Worm (Caenorhabditis elegans) whole organism, L1 larva: Measurements from ENCODE around the gene gmap-3.

ENCODE experiments used
- ama-1 ChIP-seq: fragments of 150-350 bp; optimal IDR thresholded peaks from 2 replicates; lab custom pipeline; 2014
- egl-27 ChIP-seq, 2 experiments: fragments of 150-350 bp in 1 of 2; sonication (generic microtip); optimal IDR thresholded peaks; 3 replicates each; lab custom pipeline; 2017 to 2018; ENCODE audit warnings: missing biosample characterization in 2 of 2, missing genetic modification characterization in 2 of 2, missing genetic modification reagents in 2 of 2
- fkh-10 ChIP-seq: sonication (generic microtip); optimal IDR thresholded peaks from 2 replicates; lab custom pipeline; 2017; ENCODE audit warnings: missing biosample characterization, missing genetic modification reagents, missing genetic modification characterization
- jun-1 ChIP-seq: fragments of 150-350 bp; optimal IDR thresholded peaks from 2 replicates; lab custom pipeline; 2014; ENCODE audit warnings: missing biosample characterization, missing genetic modification reagents, missing genetic modification characterization
- lin-13 ChIP-seq: fragments of 150-350 bp; optimal IDR thresholded peaks from 2 replicates; lab custom pipeline; 2014; ENCODE audit warnings: missing biosample characterization, missing genetic modification reagents, missing genetic modification characterization
- nhr-237 ChIP-seq: fragments of 150-350 bp; optimal IDR thresholded peaks from 2 replicates; lab custom pipeline; 2014; ENCODE audit warnings: missing biosample characterization, missing genetic modification characterization
- nhr-76 ChIP-seq: sonication (generic microtip); optimal IDR thresholded peaks from 2 replicates; lab custom pipeline; 2017; ENCODE audit warnings: missing biosample characterization, missing genetic modification characterization
- unc-62 ChIP-seq: fragments of 150-350 bp; optimal IDR thresholded peaks from 2 replicates; lab custom pipeline; 2014; ENCODE audit warnings: missing biosample characterization, missing genetic modification reagents, missing genetic modification characterization
- zag-1 ChIP-seq: fragments of 150-350 bp; optimal IDR thresholded peaks from 2 replicates; lab custom pipeline; 2014; ENCODE audit warnings: missing biosample characterization, missing genetic modification characterization
- ztf-11 ChIP-seq, 2 experiments: sonication (generic microtip); optimal IDR thresholded peaks; 2 replicates each; lab custom pipeline; 2016 to 2017; ENCODE audit warnings: missing genetic modification characterization in 2 of 2, missing biosample characterization in 1 of 2, missing compliant biosample characterization in 1 of 2

- no peak for TF ChIP-seq ztf-11 (tag; optimal IDR thresholded peaks at IDR 0.05; lab: Kevin White, UChicago)
- no peak for TF ChIP-seq unc-62 (GFP tag; lab: Kevin White, UChicago)
- TF ChIP-seq ama-1 (lab: Kevin White, UChicago): no peak
- TF ChIP-seq jun-1 (tag; lab: Kevin White, UChicago): no peak
- TF ChIP-seq nhr-237: no peak
- no peak for TF ChIP-seq zag-1 (tag; lab: Kevin White, UChicago)
- TF ChIP-seq nhr-76 (tag; lab: Kevin White, UChicago): no peak
- no peak for TF ChIP-seq egl-27 (tag; optimal IDR thresholded peaks at IDR 0.05; lab: Kevin White, UChicago)
- no peak for TF ChIP-seq lin-13
- TF ChIP-seq fkh-10 (GFP tag; lab: Kevin White, UChicago): no peak
Observed at ce11 chrX:12929961-12930360, 10.8 kb downstream of the gmap-3 start, which contains the start of gene C34E7.3.
